Worm (Caenorhabditis elegans): ENCODE results near the gene gcn-2.
"Not testable (repeated sequence)": the region's sequence is repeated elsewhere in the genome, so short reads cannot be mapped to it uniquely, and the experiment has no call there.

The gcn-2 gene

ce11 chrII:13047609-13048008, 36.4 kb upstream of the gcn-2 start, which contains the start of gene F42G4.2:
TSS of gene F42G4.2 (plus strand) at chrII:13047909.
- not testable (repeated sequence) for TF ChIP-seq crh-2, zag-1, snpc-4 (tag; optimal IDR thresholded peaks at IDR 0.05)

ce11 chrII:13050050-13050449, 33.9 kb upstream of the gcn-2 start:
- TF ChIP-seq snpc-4 (tag; optimal IDR thresholded peaks at IDR 0.05) (peak; percentile 41), ceh-82 (tag; optimal IDR thresholded peaks at IDR 0.05) (no peak)

- TF ChIP-seq dmd-4 (tag; optimal IDR thresholded peaks at IDR 0.05) (no peak), blmp-1 (tag; optimal IDR thresholded peaks at IDR 0.05; ENCODE audit: insufficient read depth) (peak; percentile 52)
Measured at ce11 chrII:13053443-13053842, 30.5 kb upstream of the gcn-2 start.

- TF ChIP-seq blmp-1 (tag; optimal IDR thresholded peaks at IDR 0.05; ENCODE audit: insufficient read depth) (no peak), sma-3 (GFP tag; optimal IDR thresholded peaks at IDR 0.05) (no peak), mdl-1 (tag; optimal IDR thresholded peaks at IDR 0.05) (no peak), mbf-1 (tag; optimal IDR thresholded peaks at IDR 0.05) (no peak)
Measured at ce11 chrII:13056580-13056979, 27.4 kb upstream of the gcn-2 start, which contains the start of gene zyx-1. TSS of gene zyx-1 (plus strand) at chrII:13056910.

- TF ChIP-seq Y55F3AM.14 (GFP tag; optimal IDR thresholded peaks at IDR 0.05): no peak
- TF ChIP-seq lin-11 (tag; optimal IDR thresholded peaks at IDR 0.05): no peak
- TF ChIP-seq nhr-10 (tag; optimal IDR thresholded peaks at IDR 0.05): no peak
- TF ChIP-seq ztf-1 (GFP tag; conservative IDR thresholded peaks at IDR 0.05): no peak
- no peak for TF ChIP-seq sma-9 (GFP tag; optimal IDR thresholded peaks at IDR 0.05)
- no peak for TF ChIP-seq sma-9 (tag; optimal IDR thresholded peaks at IDR 0.05)
- TF ChIP-seq nhr-11 (tag; optimal IDR thresholded peaks at IDR 0.05): no peak
- TF ChIP-seq fos-1 (tag; optimal IDR thresholded peaks at IDR 0.05): no peak
Measured at ce11 chrII:13059196-13059595, 24.8 kb upstream of the gcn-2 start.

ce11 chrII:13065251-13065650, 18.7 kb upstream of the gcn-2 start:
- no peak for TF ChIP-seq mbf-1 (tag; optimal IDR thresholded peaks at IDR 0.05)
- no peak for TF ChIP-seq unc-55 (GFP tag; optimal IDR thresholded peaks at IDR 0.05)
- TF ChIP-seq nhr-10 (tag; optimal IDR thresholded peaks at IDR 0.05): no peak
- peak; percentile 35 for TF ChIP-seq mab-5 (tag; optimal IDR thresholded peaks at IDR 0.05)
- TF ChIP-seq sma-9 (GFP tag; optimal IDR thresholded peaks at IDR 0.05): peak; percentile 23
- TF ChIP-seq sma-9 (tag; optimal IDR thresholded peaks at IDR 0.05): no peak
- TF ChIP-seq nhr-6 (tag; optimal IDR thresholded peaks at IDR 0.05): no peak
- TF ChIP-seq peb-1 (tag; optimal IDR thresholded peaks at IDR 0.05): no peak
- TF ChIP-seq Y55F3AM.14 (GFP tag; optimal IDR thresholded peaks at IDR 0.05): peak; percentile 12
- TF ChIP-seq C34F6.9 (tag; optimal IDR thresholded peaks at IDR 0.05): peak; percentile 5
- peak; percentile 10 for TF ChIP-seq F13H6.1 (tag; optimal IDR thresholded peaks at IDR 0.05)
- TF ChIP-seq lin-11 (tag; optimal IDR thresholded peaks at IDR 0.05): no peak
- TF ChIP-seq zag-1 (tag; optimal IDR thresholded peaks at IDR 0.05): no peak
- peak; percentile 33 for TF ChIP-seq nhr-129 (tag; optimal IDR thresholded peaks at IDR 0.05)
- TF ChIP-seq nhr-77 (tag; optimal IDR thresholded peaks at IDR 0.05): no peak
- no peak for TF ChIP-seq R02D3.7 (tag; optimal IDR thresholded peaks at IDR 0.05)
- TF ChIP-seq unc-39 (tag; optimal IDR thresholded peaks at IDR 0.05): no peak
- TF ChIP-seq elt-1 (tag; optimal IDR thresholded peaks at IDR 0.05): no peak
- TF ChIP-seq nhr-237 (tag; optimal IDR thresholded peaks at IDR 0.05): no peak
- TF ChIP-seq crh-2 (tag; optimal IDR thresholded peaks at IDR 0.05): peak; percentile 23
- TF ChIP-seq lsy-2 (tag; optimal IDR thresholded peaks at IDR 0.05): peak in 1 of 2 experiments; percentile 37
- TF ChIP-seq snpc-4 (tag; optimal IDR thresholded peaks at IDR 0.05): no peak
- no peak for TF ChIP-seq dmd-4 (tag; optimal IDR thresholded peaks at IDR 0.05)
- TF ChIP-seq ztf-4 (tag; optimal IDR thresholded peaks at IDR 0.05): no peak
- peak in 1 of 2 experiments; percentile 67 for TF ChIP-seq mdl-1 (tag; optimal IDR thresholded peaks at IDR 0.05)
- no peak for TF ChIP-seq alr-1 (tag; optimal IDR thresholded peaks at IDR 0.05)
- TF ChIP-seq aly-2 (tag; optimal IDR thresholded peaks at IDR 0.05): no peak
- no peak for TF ChIP-seq ZK546.5 (tag; optimal IDR thresholded peaks at IDR 0.05)
- TF ChIP-seq nhr-23 (tag; optimal IDR thresholded peaks at IDR 0.05): no peak

Measured in whole organism, L2 larva.